Fruit fly (Drosophila melanogaster) whole organism, prepupa: ENCODE measurements around the gene Tim17b2.

Source experiments
- CG10669 ChIP-seq: fragments of 200-800 bp; sonication (Bioruptor generic); optimal IDR thresholded peaks from 3 replicates; lab custom pipeline; 2018; ENCODE audit warnings: missing biosample characterization, mild to moderate bottlenecking, missing genetic modification characterization, moderate library complexity
- CG11294 ChIP-seq: fragments of 200-800 bp; sonication (Bioruptor generic); IDR thresholded peaks from 2 replicates; pipeline ENCODE4 v1.3.6; 2022; ENCODE audit warnings: missing biosample characterization, missing genetic modification characterization
- CG31627 ChIP-seq: fragments of 200-800 bp; sonication (Bioruptor generic); optimal IDR thresholded peaks from 3 replicates; lab custom pipeline; 2016; ENCODE audit warnings: missing biosample characterization, missing genetic modification characterization
- CG8632 ChIP-seq: fragments of 200-800 bp; sonication (Bioruptor generic); optimal IDR thresholded peaks from 3 replicates; lab custom pipeline; 2016; ENCODE audit warnings: missing biosample characterization, missing genetic modification characterization
- Eip93F ChIP-seq: fragments of 200-800 bp; sonication (Bioruptor generic); optimal IDR thresholded peaks from 2 replicates; lab custom pipeline; 2016; ENCODE audit warnings: missing biosample characterization, mild to moderate bottlenecking, missing genetic modification characterization
- Ets96B ChIP-seq: fragments of 200-800 bp; optimal IDR thresholded peaks from 2 replicates; lab custom pipeline; 2019; ENCODE audit warnings: missing biosample characterization, mild to moderate bottlenecking, missing genetic modification characterization, moderate library complexity
- Hr38 ChIP-seq: sonication (Bioruptor generic); optimal IDR thresholded peaks from 2 replicates; lab custom pipeline; 2016; ENCODE audit warnings: missing biosample characterization, missing genetic modification characterization
- Sox102F ChIP-seq: fragments of 200-800 bp; sonication (Bioruptor generic); optimal IDR thresholded peaks from 2 replicates; lab custom pipeline; 2016; ENCODE audit warnings: missing biosample characterization, mild to moderate bottlenecking, missing genetic modification characterization

dm6 chr2L:15471565-15471964 lies 13.0 kb upstream of the Tim17b2 start:
- TF ChIP-seq CG11294 (GFP tag; lab: Robert Waterston, UW) = no peak
- no peak for TF ChIP-seq Eip93F
- TF ChIP-seq CG31627 (GFP tag; lab: Kevin White, UChicago) = no peak
- no peak for TF ChIP-seq Ets96B (tag; lab: Kevin White, UChicago)
- no peak for TF ChIP-seq CG10669 (GFP tag; lab: Kevin White, UChicago)
- no peak for TF ChIP-seq Hr38 (GFP tag; lab: Kevin White, UChicago)
- TF ChIP-seq CG8632 (GFP tag; lab: Kevin White, UChicago) = no peak
- TF ChIP-seq Sox102F = no peak
